Worm (Caenorhabditis elegans) whole organism, young adult: ENCODE data around the gene T15H9.5.

ENCODE experiments used
- F37B4.10 ChIP-seq: fragments of 200-800 bp; sonication (Bioruptor generic); IDR thresholded peaks from 2 replicates; pipeline ENCODE4 v1.3.6; 2022; ENCODE audit warnings: missing genetic modification characterization, missing compliant biosample characterization
- aptf-3 ChIP-seq: fragments of 200-800 bp; sonication (Bioruptor generic); IDR thresholded peaks from 2 replicates; pipeline ENCODE4 v1.3.6; 2022; ENCODE audit warnings: missing genetic modification characterization, missing compliant biosample characterization
- nhr-120 ChIP-seq: fragments of 200-800 bp; sonication (Bioruptor generic); IDR thresholded peaks from 2 replicates; pipeline ENCODE4 v1.3.6; 2022; ENCODE audit warnings: missing genetic modification characterization, missing compliant biosample characterization
- pha-4 ChIP-seq: fragments of 150-350 bp; sonication (generic microtip); optimal IDR thresholded peaks from 2 replicates; lab custom pipeline; 2014; ENCODE audit warnings: missing biosample characterization, missing genetic modification reagents, missing genetic modification characterization
- rcor-1 ChIP-seq: fragments of 200-800 bp; sonication (Bioruptor generic); IDR thresholded peaks from 2 replicates; pipeline ENCODE4 v1.3.6; 2022; ENCODE audit warnings: missing genetic modification reagents, missing genetic modification characterization, missing compliant biosample characterization
- snpc-1.3 ChIP-seq: sonication (generic microtip); optimal IDR thresholded peaks from 2 replicates; lab custom pipeline; 2017; ENCODE audit warnings: missing genetic modification characterization, mild to moderate bottlenecking, missing compliant biosample characterization, antibody characterized with exemption, moderate library complexity, missing genotype, missing genetic modification reagents; ENCODE audit not compliant: insufficient read depth
- unc-130 ChIP-seq: sonication (generic microtip); optimal IDR thresholded peaks from 2 replicates; lab custom pipeline; 2016; ENCODE audit warnings: missing genetic modification reagents, missing genetic modification characterization, missing compliant biosample characterization
- xnd-1 ChIP-seq: sonication (generic microtip); optimal IDR thresholded peaks from 2 replicates; lab custom pipeline; 2016; ENCODE audit warnings: missing genotype, missing genetic modification reagents, missing genetic modification characterization, missing compliant biosample characterization

ce11 chrII:9611347-9611923, at the start of gene T15H9.5, which contains the start of gene T15H9.4:
- TF ChIP-seq F37B4.10 (no peak), rcor-1 (GFP tag; lab: Robert Waterston, UW) (no peak), unc-130 (GFP tag; lab: Kevin White, UChicago) (no peak), aptf-3 (no peak), snpc-1.3 (tag; lab: Kevin White, UChicago) (no peak), nhr-120 (GFP tag; lab: Robert Waterston, UW) (no peak), pha-4 (no peak), xnd-1 (tag; lab: Kevin White, UChicago) (no peak)
